Worm (Caenorhabditis elegans): Measurements from ENCODE around the gene ugt-43.

ugt-43 gene

DNA sequence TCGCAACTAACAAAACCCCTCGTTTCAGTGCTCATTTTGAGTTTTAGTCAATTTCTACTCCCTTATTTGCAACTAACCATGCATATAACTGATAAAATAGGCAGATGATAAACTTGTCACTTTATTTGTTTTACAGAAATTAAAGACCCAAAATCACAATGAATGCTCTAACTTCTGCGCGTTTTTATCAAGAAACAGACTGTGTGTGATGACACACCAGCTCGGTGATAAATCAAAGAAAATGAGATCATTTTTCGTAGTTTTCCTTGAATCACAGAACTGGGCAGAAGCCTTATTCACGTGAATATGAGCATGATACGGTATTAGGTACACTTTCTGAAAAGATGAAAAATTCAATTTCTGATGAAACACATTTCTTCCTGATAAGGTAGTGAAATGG is 1.3 kb upstream of the ugt-43 start (continued):
- TF ChIP-seq B0336.3 (GFP tag; IDR thresholded peaks at IDR 0.05) (no peak), Y53G8AR.9 (GFP tag; conservative IDR thresholded peaks at IDR 0.05) (no peak), mxl-1 (tag; optimal IDR thresholded peaks at IDR 0.05) (no peak), B0261.1 (tag; optimal IDR thresholded peaks at IDR 0.05) (no peak)

DNA sequence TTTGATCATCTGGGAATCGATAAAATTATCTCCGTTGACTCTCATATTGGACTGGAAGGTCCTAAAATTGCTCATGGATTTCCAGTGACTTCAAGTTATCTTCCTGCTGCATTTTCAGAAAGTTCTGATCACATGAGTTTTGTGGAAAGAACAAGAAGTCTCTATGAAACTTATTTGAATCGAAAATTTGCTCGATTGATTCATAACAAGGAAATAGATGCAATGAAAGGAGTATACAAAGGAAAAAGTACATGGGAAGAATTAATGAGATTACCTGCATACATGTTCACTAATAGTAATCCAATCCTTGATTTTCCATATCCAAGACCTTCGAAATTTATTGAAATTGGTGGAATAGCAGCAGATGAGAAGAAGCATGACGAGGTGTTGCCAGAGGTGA is 1.4 kb downstream of the ugt-43 start:
- TF ChIP-seq nfya-1 (tag; optimal IDR thresholded peaks at IDR 0.05; ENCODE audit: borderline replicate concordance, insufficient read depth) (no peak), cebp-1 (GFP tag; IDR thresholded peaks at IDR 0.05) (no peak), cebp-1 (tag; optimal IDR thresholded peaks at IDR 0.05) (no peak), F55B11.4 (tag; optimal IDR thresholded peaks at IDR 0.05; ENCODE audit: borderline replicate concordance, insufficient read depth) (no peak), ztf-3 (GFP tag; optimal IDR thresholded peaks at IDR 0.05) (no peak), ceh-79 (tag; optimal IDR thresholded peaks at IDR 0.05) (no peak), ets-4 (GFP tag; optimal IDR thresholded peaks at IDR 0.05) (no peak), rec-8 (tag; optimal IDR thresholded peaks at IDR 0.05) (no peak), die-1 (tag; optimal IDR thresholded peaks at IDR 0.05) (no peak), zim-3 (tag; optimal IDR thresholded peaks at IDR 0.05) (no peak), ztf-6 (GFP tag; IDR thresholded peaks at IDR 0.05) (no peak), ceh-40 (GFP tag; IDR thresholded peaks at IDR 0.05) (no peak)

DNA sequence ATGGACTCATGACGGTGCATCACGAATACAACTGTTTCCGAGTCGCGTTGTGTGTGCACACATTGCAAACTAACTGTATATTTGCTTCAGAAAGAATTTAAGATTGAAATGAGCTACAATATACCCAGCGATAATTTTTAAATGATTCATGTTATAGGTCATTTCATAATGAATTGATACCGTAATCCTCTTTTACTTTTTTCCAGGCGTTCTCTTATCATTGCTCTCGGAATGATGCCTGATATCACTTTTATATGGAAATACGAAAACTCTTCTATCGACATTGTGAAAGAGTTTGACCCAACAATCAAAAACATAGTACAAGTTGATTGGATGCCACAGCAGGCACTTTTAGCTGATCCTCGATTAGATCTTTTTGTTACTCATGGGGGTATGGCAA is 2.0 kb downstream of the ugt-43 start:
- TF ChIP-seq efl-1 (GFP tag; optimal IDR thresholded peaks at IDR 0.05) (no peak), madf-3 (GFP tag; IDR thresholded peaks at IDR 0.05) (no peak), lsl-1 (GFP tag; optimal IDR thresholded peaks at IDR 0.05) (no peak), cebp-1 (GFP tag; IDR thresholded peaks at IDR 0.05) (peak; percentile 55; the same call in 1 of the 2 replicates), cebp-1 (tag; optimal IDR thresholded peaks at IDR 0.05) (peak; percentile 57), snpc-4 (GFP tag; optimal IDR thresholded peaks at IDR 0.05) (no peak), snpc-4 (tag; optimal IDR thresholded peaks at IDR 0.05) (no peak), ceh-79 (tag; optimal IDR thresholded peaks at IDR 0.05) (no peak), nhr-80 (tag; optimal IDR thresholded peaks at IDR 0.05) (peak; percentile 73), F57A8.1 (GFP tag; optimal IDR thresholded peaks at IDR 0.05) (no peak), Y53G8AR.9 (GFP tag; conservative IDR thresholded peaks at IDR 0.05) (no peak)

DNA sequence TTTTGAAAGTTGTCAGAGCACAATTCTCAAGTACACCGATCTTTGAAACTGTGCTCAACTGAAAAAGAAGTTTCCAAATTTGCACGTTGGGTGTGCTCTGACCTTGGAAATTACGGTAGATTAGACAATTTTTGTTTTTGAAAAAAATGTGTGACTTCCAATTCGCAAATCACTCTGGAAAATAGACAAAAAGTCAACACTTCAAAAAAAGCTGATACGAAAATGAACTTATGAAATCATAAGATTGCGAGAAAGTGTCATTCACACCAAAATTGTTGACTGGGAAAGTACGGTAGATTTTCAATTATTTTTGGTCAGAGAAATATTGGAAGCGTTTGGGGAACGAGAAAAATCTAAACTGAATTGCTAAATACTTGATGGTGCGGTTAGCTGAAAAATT is 3.0 kb downstream of the ugt-43 start:
- TF ChIP-seq atf-7 (tag; optimal IDR thresholded peaks at IDR 0.05) = peak; percentile 5
- TF ChIP-seq nhr-80 (tag; optimal IDR thresholded peaks at IDR 0.05) = peak; percentile 89
- no peak for TF ChIP-seq rpc-1 (optimal IDR thresholded peaks at IDR 0.05)
- no peak for TF ChIP-seq rpc-1 (tag; optimal IDR thresholded peaks at IDR 0.05)
- no peak for TF ChIP-seq pha-4 (tag; optimal IDR thresholded peaks at IDR 0.05)
- no peak for TF ChIP-seq lin-26 (GFP tag; IDR thresholded peaks at IDR 0.05)
- TF ChIP-seq B0261.1 (tag; optimal IDR thresholded peaks at IDR 0.05) = no peak
- TF ChIP-seq cebp-1 (GFP tag; IDR thresholded peaks at IDR 0.05) = 0 out of 2 replicates have a peak, but pooled peaks have one; percentile 29
- TF ChIP-seq cebp-1 (tag; optimal IDR thresholded peaks at IDR 0.05) = peak; percentile 44
- no peak for TF ChIP-seq ekl-4 (GFP tag; IDR thresholded peaks at IDR 0.05)

DNA sequence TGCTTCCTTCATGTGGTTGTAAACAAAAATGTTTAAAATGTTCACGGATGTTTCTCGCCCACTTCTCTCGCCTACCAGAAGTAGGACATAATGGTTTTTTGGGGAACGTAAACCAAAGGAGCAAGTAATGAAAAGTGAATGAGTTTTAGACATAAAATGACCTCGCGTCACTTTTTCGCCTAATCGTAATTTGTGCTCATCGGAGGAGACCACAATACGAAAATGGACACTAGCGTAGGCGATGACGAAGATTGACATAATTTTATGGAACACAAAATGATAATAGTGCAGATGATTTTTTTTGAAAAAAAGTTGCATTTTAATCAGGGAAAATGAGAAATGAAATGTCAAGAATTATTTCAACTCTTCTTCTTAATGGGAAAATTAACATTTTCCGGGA is 4.3 kb downstream of the ugt-43 start:
- TF ChIP-seq rcor-1 (GFP tag; IDR thresholded peaks at IDR 0.05) = no peak
- TF ChIP-seq efl-1 (GFP tag; optimal IDR thresholded peaks at IDR 0.05) = no peak
- TF ChIP-seq ets-4 (GFP tag; optimal IDR thresholded peaks at IDR 0.05) = no peak
- peak; percentile 59 for TF ChIP-seq nhr-80 (tag; optimal IDR thresholded peaks at IDR 0.05)

DNA sequence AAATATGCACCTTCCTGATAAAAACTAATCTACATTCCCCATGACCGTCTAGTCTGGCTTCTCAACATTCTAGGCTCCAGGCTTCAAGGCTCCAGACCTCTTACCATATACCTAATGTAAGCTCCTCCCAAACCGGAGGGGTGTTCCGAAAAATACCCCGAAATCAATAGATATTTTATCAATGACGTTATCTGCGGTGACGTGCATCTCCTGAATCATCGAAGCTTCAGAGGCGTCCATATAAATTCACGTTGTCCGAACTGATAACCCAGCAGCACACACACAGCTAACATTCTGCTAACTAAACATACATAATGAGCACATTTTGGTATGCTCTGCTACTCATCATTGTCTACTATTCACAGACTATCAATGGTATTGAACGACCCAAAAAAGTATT is 5.1 kb downstream of the ugt-43 start, which contains the start of gene ugt-44:
ugt-44 (plus strand) TSS at position 248 of the 400 bp plus-strand sequence.
- no peak for TF ChIP-seq Y53G8AR.9 (GFP tag; conservative IDR thresholded peaks at IDR 0.05)
- 0 out of 2 replicates have a peak, but pooled peaks have one; percentile 23 for TF ChIP-seq B0336.3 (GFP tag; IDR thresholded peaks at IDR 0.05)
- peak; percentile 81 for TF ChIP-seq atf-7 (tag; optimal IDR thresholded peaks at IDR 0.05)
- TF ChIP-seq ets-4 (GFP tag; optimal IDR thresholded peaks at IDR 0.05) = peak; percentile 71
- no peak for TF ChIP-seq ama-1 (optimal IDR thresholded peaks at IDR 0.05)
- no peak for TF ChIP-seq ama-1 (GFP tag; optimal IDR thresholded peaks at IDR 0.05)
- no peak for TF ChIP-seq ztf-26 (tag; optimal IDR thresholded peaks at IDR 0.05)
- peak; percentile 66 for TF ChIP-seq nhr-80 (tag; optimal IDR thresholded peaks at IDR 0.05)
- TF ChIP-seq sea-2 (GFP tag; IDR thresholded peaks at IDR 0.05) = no peak
- no peak for TF ChIP-seq nhr-179 (tag; optimal IDR thresholded peaks at IDR 0.05)
- peak; percentile 40; the same call in 1 of the 2 replicates for TF ChIP-seq dox-1 (GFP tag; IDR thresholded peaks at IDR 0.05)

Data from whole organism, young adult.